Fruit fly (Drosophila melanogaster): ENCODE results near the gene EloA.

Gene EloA

DNA sequence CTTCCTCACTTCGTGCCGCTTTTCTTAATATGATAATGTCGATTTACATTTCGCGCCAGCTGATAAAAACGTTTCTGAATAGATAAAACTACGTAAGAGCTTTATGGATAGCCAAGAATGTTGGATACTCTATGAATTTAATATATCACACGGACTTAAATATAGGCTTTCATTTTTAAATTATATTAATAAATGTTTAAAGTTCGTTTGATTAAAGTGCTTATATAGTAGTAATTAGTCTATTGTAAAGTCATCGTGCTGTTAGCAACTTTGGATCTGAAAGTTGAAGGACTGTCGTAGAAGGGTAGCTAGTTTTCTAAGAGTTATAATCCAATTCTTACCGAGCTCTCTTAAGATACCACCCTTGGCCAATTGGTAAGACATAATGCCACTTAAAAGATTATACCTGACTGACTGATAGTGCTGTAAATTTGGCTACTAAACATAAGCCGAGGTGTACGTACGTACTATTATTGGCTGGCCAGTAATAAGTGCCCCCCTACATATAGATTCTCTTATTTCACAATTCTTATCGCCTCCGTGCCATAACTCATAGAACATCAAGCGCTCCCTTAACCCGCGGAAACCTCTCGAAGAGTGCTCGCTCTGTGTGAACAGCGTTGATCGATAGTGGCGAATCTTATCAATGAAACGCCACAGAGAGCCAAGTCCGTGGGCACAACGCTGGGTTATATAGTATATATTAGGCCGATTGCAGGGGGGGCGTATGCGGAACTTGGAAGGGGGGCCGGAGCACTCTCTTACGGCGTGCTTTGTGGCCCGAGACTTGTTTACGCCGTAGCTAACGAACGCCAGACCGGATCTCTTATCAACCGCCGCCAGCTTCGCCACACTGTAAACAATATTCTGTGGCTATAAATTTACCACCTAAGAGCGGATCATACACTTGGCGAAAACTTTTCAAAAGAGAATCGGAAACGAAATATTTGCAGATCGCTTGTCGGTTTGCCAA, 40.8 kb upstream of the EloA start (continued):
- TF ChIP-seq vfl (GFP tag; optimal IDR thresholded peaks at IDR 0.05) (no peak), Nf-YC (tag; optimal IDR thresholded peaks at IDR 0.05) (peak; percentile 85), NC2β (GFP tag; optimal IDR thresholded peaks at IDR 0.05) (no peak), D (optimal IDR thresholded peaks at IDR 0.05) (no peak), D (GFP tag; optimal IDR thresholded peaks at IDR 0.05) (no peak), CG31365 (tag; optimal IDR thresholded peaks at IDR 0.05) (no peak), pum (GFP tag; optimal IDR thresholded peaks at IDR 0.05) (no peak), Kr (GFP tag; optimal IDR thresholded peaks at IDR 0.05) (no peak), CG6254 (GFP tag; optimal IDR thresholded peaks at IDR 0.05) (no peak), CG17328 (GFP tag; IDR thresholded peaks at IDR 0.05) (no peak), schlank (tag; optimal IDR thresholded peaks at IDR 0.05) (no peak), CG18619 (GFP tag; optimal IDR thresholded peaks at IDR 0.05) (no peak), fu2 (GFP tag; optimal IDR thresholded peaks at IDR 0.05) (no peak), CG1792 (GFP tag; optimal IDR thresholded peaks at IDR 0.05) (no peak), CG17912 (GFP tag; optimal IDR thresholded peaks at IDR 0.05) (no peak), pho (GFP tag; optimal IDR thresholded peaks at IDR 0.05) (no peak), sens-2 (GFP tag; IDR thresholded peaks at IDR 0.05) (no peak), CG12236 (GFP tag; optimal IDR thresholded peaks at IDR 0.05) (no peak), ATbp (GFP tag; optimal IDR thresholded peaks at IDR 0.05) (no peak), CG1233 (GFP tag; optimal IDR thresholded peaks at IDR 0.05) (no peak), CG10366 (GFP tag; IDR thresholded peaks at IDR 0.05) (no peak), CG13894 (tag; optimal IDR thresholded peaks at IDR 0.05) (no peak), z (GFP tag; IDR thresholded peaks at IDR 0.05) (no peak), inv (GFP tag; IDR thresholded peaks at IDR 0.05; ENCODE audit: partially characterized antibody) (no peak), CG14965 (GFP tag; optimal IDR thresholded peaks at IDR 0.05; ENCODE audit: borderline replicate concordance) (no peak), nerfin-1 (tag; optimal IDR thresholded peaks at IDR 0.05) (no peak), scrt (GFP tag; optimal IDR thresholded peaks at IDR 0.05) (no peak), mirr (GFP tag; optimal IDR thresholded peaks at IDR 0.05) (peak; percentile 62), CG32772 (GFP tag; IDR thresholded peaks at IDR 0.05) (no peak), Aef1 (GFP tag; IDR thresholded peaks at IDR 0.05) (no peak; the same call in 2 of the 3 replicates), dmrt11E (tag; optimal IDR thresholded peaks at IDR 0.05) (no peak), CG7928 (GFP tag; optimal IDR thresholded peaks at IDR 0.05) (no peak), CG6683 (GFP tag; optimal IDR thresholded peaks at IDR 0.05) (no peak), dm (GFP tag; optimal IDR thresholded peaks at IDR 0.05) (no peak), twi (tag; optimal IDR thresholded peaks at IDR 0.05) (no peak), jumu (GFP tag; optimal IDR thresholded peaks at IDR 0.05) (no peak), Dref (GFP tag; IDR thresholded peaks at IDR 0.05) (no peak), onecut (GFP tag; IDR thresholded peaks at IDR 0.05) (no peak), pzg (GFP tag; optimal IDR thresholded peaks at IDR 0.05) (no peak), CG6765 (GFP tag; optimal IDR thresholded peaks at IDR 0.05) (no peak), Abd-B (GFP tag; optimal IDR thresholded peaks at IDR 0.05) (no peak), CG4730 (GFP tag; IDR thresholded peaks at IDR 0.05) (no peak), gsb-n (tag; optimal IDR thresholded peaks at IDR 0.05) (no peak), en (GFP tag; optimal IDR thresholded peaks at IDR 0.05) (no peak), gro (GFP tag; optimal IDR thresholded peaks at IDR 0.05) (no peak), CG4360 (GFP tag; IDR thresholded peaks at IDR 0.05) (no peak), Asciz (GFP tag; optimal IDR thresholded peaks at IDR 0.05) (no peak), gem (tag; optimal IDR thresholded peaks at IDR 0.05) (peak; percentile 38), CG6813 (GFP tag; optimal IDR thresholded peaks at IDR 0.05) (no peak), CG10462 (GFP tag; optimal IDR thresholded peaks at IDR 0.05) (no peak)
